Worm (Caenorhabditis elegans) whole organism, late embryonic: ENCODE measurements around the gene tbc-12.
A peak's percentile ranks its signal among the peaks of the same experiment; 100 is the strongest.

Source experiments
- C08G9.2 ChIP-seq: sonication (generic microtip); optimal IDR thresholded peaks from 2 replicates; lab custom pipeline; 2016; ENCODE audit warnings: mild to moderate bottlenecking, missing genetic modification characterization, moderate library complexity, missing compliant biosample characterization
- F13H6.1 ChIP-seq: sonication (generic microtip); optimal IDR thresholded peaks from 2 replicates; lab custom pipeline; 2016; ENCODE audit warnings: missing genetic modification characterization, missing compliant biosample characterization
- K09A11.1 ChIP-seq: sonication (generic microtip); optimal IDR thresholded peaks from 2 replicates; lab custom pipeline; 2017; ENCODE audit warnings: antibody characterized with exemption, mild to moderate bottlenecking, missing genetic modification characterization, missing compliant biosample characterization; ENCODE audit not compliant: insufficient read depth
- T23F11.4 ChIP-seq: fragments of 200-800 bp; sonication (Bioruptor generic); optimal IDR thresholded peaks from 2 replicates; lab custom pipeline; 2018; ENCODE audit warnings: mild to moderate bottlenecking, missing genetic modification characterization, missing compliant biosample characterization
- Y22D7AL.16 ChIP-seq: sonication (generic microtip); optimal IDR thresholded peaks from 2 replicates; lab custom pipeline; 2016; ENCODE audit warnings: missing genetic modification characterization, missing compliant biosample characterization
- ama-1 ChIP-seq: fragments of 150-350 bp; optimal IDR thresholded peaks from 2 replicates; lab custom pipeline; 2014
- ceh-24 ChIP-seq: sonication (generic microtip); optimal IDR thresholded peaks from 2 replicates; lab custom pipeline; 2016; ENCODE audit warnings: mild to moderate bottlenecking, missing genetic modification characterization, missing compliant biosample characterization
- ceh-30 ChIP-seq: fragments of 150-350 bp; optimal IDR thresholded peaks from 2 replicates; lab custom pipeline; 2014; ENCODE audit warnings: missing biosample characterization, missing genetic modification characterization
- ceh-31 ChIP-seq: sonication (generic microtip); optimal IDR thresholded peaks from 2 replicates; lab custom pipeline; 2016; ENCODE audit warnings: missing genetic modification characterization, missing compliant biosample characterization
- ceh-45 ChIP-seq: fragments of 200-800 bp; sonication (Bioruptor generic); IDR thresholded peaks from 2 replicates; pipeline ENCODE4 v1.3.6; 2022; ENCODE audit warnings: missing genetic modification reagents, missing genetic modification characterization, missing compliant biosample characterization
- dmd-4 ChIP-seq: sonication (generic microtip); optimal IDR thresholded peaks from 2 replicates; lab custom pipeline; 2016; ENCODE audit warnings: borderline replicate concordance, missing genetic modification characterization, missing compliant biosample characterization
- dve-1 ChIP-seq: sonication (generic microtip); optimal IDR thresholded peaks from 2 replicates; lab custom pipeline; 2017; ENCODE audit warnings: antibody characterized with exemption, mild to moderate bottlenecking, missing genetic modification characterization, missing compliant biosample characterization
- elt-2 ChIP-seq: sonication (generic microtip); optimal IDR thresholded peaks from 2 replicates; lab custom pipeline; 2016; ENCODE audit warnings: missing genetic modification reagents, missing genetic modification characterization, missing compliant biosample characterization
- ets-4 ChIP-seq: sonication (generic microtip); optimal IDR thresholded peaks from 2 replicates; lab custom pipeline; 2016; ENCODE audit warnings: missing genetic modification characterization, missing compliant biosample characterization
- eyg-1 ChIP-seq: sonication (generic microtip); optimal IDR thresholded peaks from 2 replicates; lab custom pipeline; 2016; ENCODE audit warnings: missing genotype, missing genetic modification characterization, missing compliant biosample characterization
- fax-1 ChIP-seq: sonication (generic microtip); optimal IDR thresholded peaks from 2 replicates; lab custom pipeline; 2016; ENCODE audit warnings: missing genotype, missing genetic modification characterization, missing compliant biosample characterization
- fkh-6 ChIP-seq: sonication (generic microtip); optimal IDR thresholded peaks from 2 replicates; lab custom pipeline; 2016; ENCODE audit warnings: missing genetic modification characterization, missing compliant biosample characterization
- hlh-13 ChIP-seq: fragments of 200-800 bp; sonication (Bioruptor generic); optimal IDR thresholded peaks from 2 replicates; lab custom pipeline; 2018; ENCODE audit warnings: mild to moderate bottlenecking, missing genetic modification characterization, missing compliant biosample characterization
- hlh-15 ChIP-seq: sonication (generic microtip); optimal IDR thresholded peaks from 2 replicates; lab custom pipeline; 2016; ENCODE audit warnings: missing genetic modification characterization, missing compliant biosample characterization
- hlh-30 ChIP-seq: sonication (generic microtip); optimal IDR thresholded peaks from 2 replicates; lab custom pipeline; 2017; ENCODE audit warnings: antibody characterized with exemption, missing genetic modification characterization, missing compliant biosample characterization; ENCODE audit not compliant: insufficient read depth
- hlh-6 ChIP-seq: sonication (generic microtip); optimal IDR thresholded peaks from 2 replicates; lab custom pipeline; 2016; ENCODE audit warnings: missing genotype, missing genetic modification characterization, missing compliant biosample characterization
- hlh-8 ChIP-seq: sonication (generic microtip); optimal IDR thresholded peaks from 2 replicates; lab custom pipeline; 2016; ENCODE audit warnings: missing genotype, missing genetic modification characterization, missing compliant biosample characterization
- lim-6 ChIP-seq: sonication (generic microtip); optimal IDR thresholded peaks from 2 replicates; lab custom pipeline; 2016; ENCODE audit warnings: missing genetic modification characterization, missing compliant biosample characterization
- lin-11 ChIP-seq: fragments of 200-800 bp; sonication (Bioruptor generic); optimal IDR thresholded peaks from 2 replicates; lab custom pipeline; 2018; ENCODE audit warnings: mild to moderate bottlenecking, missing genetic modification characterization, missing compliant biosample characterization
- nfya-1 ChIP-seq: sonication (generic microtip); optimal IDR thresholded peaks from 2 replicates; lab custom pipeline; 2017; ENCODE audit warnings: missing genetic modification characterization, mild to moderate bottlenecking, missing compliant biosample characterization, antibody characterized with exemption, moderate library complexity
- nhr-232 ChIP-seq: sonication (generic microtip); optimal IDR thresholded peaks from 2 replicates; lab custom pipeline; 2016; ENCODE audit warnings: missing genetic modification characterization, missing compliant biosample characterization
- npax-4 ChIP-seq: sonication (generic microtip); optimal IDR thresholded peaks from 2 replicates; lab custom pipeline; 2016; ENCODE audit warnings: missing genetic modification characterization, missing compliant biosample characterization
- pax-1 ChIP-seq: fragments of 150-350 bp; optimal IDR thresholded peaks from 2 replicates; lab custom pipeline; 2014; ENCODE audit warnings: missing biosample characterization, missing genetic modification characterization
- pha-2 ChIP-seq: sonication (generic microtip); optimal IDR thresholded peaks from 2 replicates; lab custom pipeline; 2017; ENCODE audit warnings: mild to moderate bottlenecking, missing genetic modification characterization, missing compliant biosample characterization
- pha-4 ChIP-seq: fragments of 150-350 bp; optimal IDR thresholded peaks from 2 replicates; lab custom pipeline; 2018; ENCODE audit warnings: missing biosample characterization, missing genetic modification reagents, missing genetic modification characterization
- rnt-1 ChIP-seq: sonication (generic microtip); optimal IDR thresholded peaks from 2 replicates; lab custom pipeline; 2016; ENCODE audit warnings: missing genetic modification characterization, missing compliant biosample characterization
- sdc-2 ChIP-seq: sonication (generic microtip); optimal IDR thresholded peaks from 2 replicates; lab custom pipeline; 2016; ENCODE audit warnings: missing genotype, missing genetic modification characterization, missing compliant biosample characterization
- sox-4 ChIP-seq: sonication (generic microtip); optimal IDR thresholded peaks from 2 replicates; lab custom pipeline; 2017; ENCODE audit warnings: mild to moderate bottlenecking, missing genetic modification characterization, inconsistent platforms, missing compliant biosample characterization
- syd-9 ChIP-seq: sonication (generic microtip); optimal IDR thresholded peaks from 2 replicates; lab custom pipeline; 2016; ENCODE audit warnings: mild to moderate bottlenecking, missing genetic modification characterization, moderate library complexity, missing compliant biosample characterization
- tbx-2 ChIP-seq: sonication (generic microtip); optimal IDR thresholded peaks from 2 replicates; lab custom pipeline; 2016; ENCODE audit warnings: missing genetic modification characterization, missing compliant biosample characterization
- tbx-7 ChIP-seq: sonication (generic microtip); optimal IDR thresholded peaks from 2 replicates; lab custom pipeline; 2016; ENCODE audit warnings: missing genotype, missing genetic modification characterization, missing compliant biosample characterization
- ttx-3 ChIP-seq: sonication (generic microtip); optimal IDR thresholded peaks from 2 replicates; lab custom pipeline; 2016; ENCODE audit warnings: missing genetic modification reagents, missing genetic modification characterization, missing compliant biosample characterization
- unc-3 ChIP-seq, 2 experiments: fragments of 200-800 bp in 1 of 2; sonication (Bioruptor generic) in 1 of 2; sonication (generic microtip) in 1 of 2; conservative IDR thresholded peaks in 1 of 2; optimal IDR thresholded peaks in 1 of 2; 2 replicates each; pipeline versions ENCODE4 v1.3.6 to Lab custom; 2016 to 2022; ENCODE audit warnings: missing compliant biosample characterization in 2 of 2, missing genetic modification characterization in 2 of 2, missing genetic modification reagents in 1 of 2
- unc-42 ChIP-seq: sonication (generic microtip); optimal IDR thresholded peaks from 2 replicates; lab custom pipeline; 2016; ENCODE audit warnings: missing genotype, missing genetic modification characterization, missing compliant biosample characterization
- unc-55 ChIP-seq: sonication (generic microtip); optimal IDR thresholded peaks from 2 replicates; lab custom pipeline; 2017; ENCODE audit warnings: missing biosample characterization, missing genetic modification reagents, missing genetic modification characterization

Gene tbc-12

ce11 chrX:2567761-2568160, 35.5 kb upstream of the tbc-12 start:
- TF ChIP-seq fax-1 (tag; lab: Kevin White, UChicago) (no peak), hlh-15 (tag; lab: Kevin White, UChicago) (no peak)

DNA sequence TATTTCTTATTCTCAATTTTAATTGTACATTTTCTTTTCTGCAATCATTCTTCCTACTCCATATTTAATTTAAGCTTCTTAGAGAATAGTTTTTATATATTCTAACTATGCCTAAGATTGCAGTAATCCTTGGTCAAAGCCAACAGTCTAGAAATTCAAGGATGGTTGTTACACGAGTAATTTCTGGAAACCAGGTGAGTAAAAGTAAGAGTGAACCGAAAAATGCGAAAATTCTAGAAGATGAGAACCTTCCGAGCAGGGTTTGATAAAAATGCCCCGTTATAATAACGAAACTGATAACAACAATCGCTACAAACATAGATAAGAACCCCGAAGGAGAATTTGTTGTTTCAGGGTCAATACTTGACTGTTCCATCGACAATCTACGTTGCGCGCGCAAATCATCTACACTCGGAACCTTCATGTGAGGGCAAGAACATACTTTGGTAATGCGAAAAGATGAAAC, 33.1 kb upstream of the tbc-12 start, which contains the start of gene F52H2.15:
F52H2.15 (plus strand) TSS at position 51 of the 466 bp plus-strand sequence.
- TF ChIP-seq elt-2 (peak; percentile 91), F13H6.1 (no peak), tbx-2 (tag; lab: Kevin White, UChicago) (no peak)

DNA sequence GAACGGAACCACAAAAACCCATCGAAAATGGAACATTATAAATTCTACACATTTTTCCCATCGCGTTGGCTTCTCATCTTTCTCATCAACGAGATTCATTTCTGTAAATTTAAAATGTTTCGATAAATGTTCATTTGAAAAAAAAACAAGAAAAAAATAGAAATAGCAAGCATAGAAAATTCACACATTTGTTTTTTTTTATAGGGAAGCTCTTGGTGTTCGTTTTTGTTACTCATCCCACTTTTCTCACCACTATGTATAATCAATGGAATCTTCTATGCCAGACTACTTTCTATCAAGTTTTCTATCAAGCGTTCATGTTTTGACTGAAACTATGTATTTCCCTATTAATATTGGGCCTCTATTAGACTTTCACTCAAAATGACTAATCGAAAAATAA, 31.8 kb upstream of the tbc-12 start, which contains the start of gene dhcr-24:
dhcr-24 (minus strand) TSS at position 101 of the 400 bp plus-strand sequence.
- TF ChIP-seq hlh-15 (tag; lab: Kevin White, UChicago) (no peak), ceh-45 (no peak), ama-1 (lab: Kevin White, UChicago) (no peak), hlh-13 (GFP tag; lab: Kevin White, UChicago) (no peak), lim-6 (tag; lab: Kevin White, UChicago) (no peak), ceh-24 (no peak), rnt-1 (tag; lab: Kevin White, UChicago) (no peak), syd-9 (no peak), F13H6.1 (no peak), pha-2 (no peak), nfya-1 (tag; lab: Kevin White, UChicago) (no peak), fkh-6 (tag; lab: Kevin White, UChicago) (no peak), pax-1 (tag; lab: Kevin White, UChicago) (no peak), hlh-8 (tag; lab: Kevin White, UChicago) (no peak), dve-1 (tag; lab: Kevin White, UChicago) (no peak), unc-42 (tag; lab: Kevin White, UChicago) (no peak), ceh-30 (tag; lab: Kevin White, UChicago) (no peak), C08G9.2 (tag; lab: Kevin White, UChicago) (no peak), Y22D7AL.16 (tag; lab: Kevin White, UChicago) (no peak)

ce11 chrX:2559979-2560378, 27.7 kb upstream of the tbc-12 start, which contains the start of gene F52H2.5:
F52H2.5 (minus strand) TSS chrX:2560079.
- TF ChIP-seq lin-11 (tag; lab: Kevin White, UChicago) (no peak), K09A11.1 (tag; lab: Kevin White, UChicago) (no peak), npax-4 (tag; lab: Kevin White, UChicago) (no peak), ama-1 (lab: Kevin White, UChicago) (no peak), rnt-1 (tag; lab: Kevin White, UChicago) (no peak), pha-2 (no peak), hlh-30 (tag; lab: Kevin White, UChicago) (no peak), tbx-7 (tag; lab: Kevin White, UChicago) (no peak)

- TF ChIP-seq ceh-31 (tag; lab: Kevin White, UChicago) (no peak), pha-4 (tag; lab: Kevin White, UChicago) (no peak), sdc-2 (tag; lab: Kevin White, UChicago) (no peak), hlh-6 (no peak), eyg-1 (tag; lab: Kevin White, UChicago) (no peak), ama-1 (lab: Kevin White, UChicago) (no peak)
Observed at ce11 chrX:2559399-2559798, 27.1 kb upstream of the tbc-12 start.

ce11 chrX:2553433-2553860, 21.2 kb upstream of the tbc-12 start:
- TF ChIP-seq sox-4: peak; percentile 39
- peak; percentile 32 for TF ChIP-seq ttx-3
- peak; percentile 13 for TF ChIP-seq fkh-6 (tag; lab: Kevin White, UChicago)
- TF ChIP-seq ceh-24: no peak
- TF ChIP-seq T23F11.4: peak; percentile 5
- peak; percentile 39 for TF ChIP-seq nfya-1 (tag; lab: Kevin White, UChicago)
- TF ChIP-seq unc-42 (tag; lab: Kevin White, UChicago): no peak
- peak; percentile 65 for TF ChIP-seq unc-55 (GFP tag; lab: Kevin White, UChicago)
- no peak for TF ChIP-seq dmd-4 (tag; lab: Kevin White, UChicago)
- TF ChIP-seq elt-2: peak; percentile 2
- TF ChIP-seq lim-6 (tag; lab: Kevin White, UChicago): peak; percentile 51
- TF ChIP-seq unc-3 (GFP tag; conservative IDR thresholded peaks at IDR 0.05; lab: Robert Waterston, UW): no peak
- peak; percentile 39 for TF ChIP-seq unc-3 (tag; optimal IDR thresholded peaks at IDR 0.05; lab: Kevin White, UChicago)
- peak; percentile 57 for TF ChIP-seq syd-9
- peak; percentile 69 for TF ChIP-seq tbx-2 (tag; lab: Kevin White, UChicago)
- peak; percentile 15 for TF ChIP-seq ets-4 (tag; lab: Kevin White, UChicago)
- TF ChIP-seq rnt-1 (tag; lab: Kevin White, UChicago): peak; percentile 62
- TF ChIP-seq ceh-31 (tag; lab: Kevin White, UChicago): peak; percentile 65
- no peak for TF ChIP-seq tbx-7 (tag; lab: Kevin White, UChicago)
- peak; percentile 30 for TF ChIP-seq nhr-232 (tag; lab: Kevin White, UChicago)
